Worm (Caenorhabditis elegans): ENCODE measurements around the gene zig-10.
A peak's percentile ranks its signal among the peaks of the same experiment; 100 is the strongest.

zig-10 gene

ce11 chrII:6358232-6358631, 40.3 kb upstream of the zig-10 start:
- TF ChIP-seq ZK546.5 (tag; optimal IDR thresholded peaks at IDR 0.05): no peak
- TF ChIP-seq pha-4 (GFP tag; IDR thresholded peaks at IDR 0.05): peak; percentile 73; the same call in 1 of the 2 replicates
- TF ChIP-seq pha-4 (tag; optimal IDR thresholded peaks at IDR 0.05): no peak
- TF ChIP-seq F10B5.3 (tag; optimal IDR thresholded peaks at IDR 0.05): no peak
- no peak for TF ChIP-seq gei-8 (GFP tag; optimal IDR thresholded peaks at IDR 0.05)
- TF ChIP-seq arid-1 (GFP tag; conservative IDR thresholded peaks at IDR 0.05): peak; percentile 86
- TF ChIP-seq nhr-237 (tag; optimal IDR thresholded peaks at IDR 0.05): no peak
- TF ChIP-seq snpc-1.2 (GFP tag; IDR thresholded peaks at IDR 0.05): 0 out of 2 replicates have a peak, but pooled peaks have one; percentile 20
- no peak for TF ChIP-seq nhr-111 (GFP tag; optimal IDR thresholded peaks at IDR 0.05)
- no peak for TF ChIP-seq lin-1 (GFP tag; IDR thresholded peaks at IDR 0.05)
- TF ChIP-seq dpl-1 (GFP tag; optimal IDR thresholded peaks at IDR 0.05): no peak
- peak; percentile 77 for TF ChIP-seq lim-7 (GFP tag; IDR thresholded peaks at IDR 0.05)
- peak; percentile 51; the same call in 1 of the 2 replicates for TF ChIP-seq F44E2.7 (GFP tag; IDR thresholded peaks at IDR 0.05)
- TF ChIP-seq lin-38 (GFP tag; IDR thresholded peaks at IDR 0.05): peak; percentile 60
- no peak for TF ChIP-seq zag-1 (tag; optimal IDR thresholded peaks at IDR 0.05)
- TF ChIP-seq nhr-77 (tag; optimal IDR thresholded peaks at IDR 0.05): no peak
- TF ChIP-seq dmd-8 (GFP tag; IDR thresholded peaks at IDR 0.05): peak; percentile 57; the same call in 1 of the 2 replicates
- TF ChIP-seq lin-39 (tag; optimal IDR thresholded peaks at IDR 0.05): no peak
- no peak for TF ChIP-seq lin-15B (tag; optimal IDR thresholded peaks at IDR 0.05)
- TF ChIP-seq Y5F2A.4 (GFP tag; optimal IDR thresholded peaks at IDR 0.05): peak; percentile 38
- no peak for TF ChIP-seq Y105C5A.15 (GFP tag; IDR thresholded peaks at IDR 0.05)
- peak; percentile 14 for TF ChIP-seq F49E8.2 (tag; optimal IDR thresholded peaks at IDR 0.05; ENCODE audit: borderline replicate concordance)
- 0 out of 2 replicates have a peak, but pooled peaks have one; percentile 62 for TF ChIP-seq daf-19 (GFP tag; conservative IDR thresholded peaks at IDR 0.05)
- no peak for TF ChIP-seq duxl-1 (tag; optimal IDR thresholded peaks at IDR 0.05; ENCODE audit: poor library complexity)
- peak in 1 of 2 experiments; percentile 78; a peak in 2 of 4 replicates for TF ChIP-seq madf-5 (GFP tag; IDR thresholded peaks at IDR 0.05)

ce11 chrII:6358905-6359304, 39.6 kb upstream of the zig-10 start, which contains the start of gene C32D5.12:
C32D5.12 (minus strand) TSS chrII:6359005.
- peak in 1 of 2 experiments; percentile 40 for TF ChIP-seq unc-62 (GFP tag; optimal IDR thresholded peaks at IDR 0.05 in 1 of 2)
- TF ChIP-seq unc-62 (tag; optimal IDR thresholded peaks at IDR 0.05): no peak
- no peak for TF ChIP-seq nhr-48 (tag; optimal IDR thresholded peaks at IDR 0.05)

ce11 chrII:6360822-6361221, 37.7 kb upstream of the zig-10 start, which contains the start of gene K10B2.4:
K10B2.4 (minus strand) TSS chrII:6360959.
- TF ChIP-seq Y48G9A.11 (GFP tag; IDR thresholded peaks at IDR 0.05) (no peak), mdl-1 (tag; optimal IDR thresholded peaks at IDR 0.05) (peak in 1 of 2 experiments; percentile 30), hlh-11 (tag; optimal IDR thresholded peaks at IDR 0.05) (peak; percentile 55), pha-4 (GFP tag; IDR thresholded peaks at IDR 0.05) (no peak), pha-4 (tag; optimal IDR thresholded peaks at IDR 0.05) (peak; percentile 39), D1046.2 (GFP tag; IDR thresholded peaks at IDR 0.05) (no peak), sdz-12 (GFP tag; optimal IDR thresholded peaks at IDR 0.05) (no peak), hif-1 (tag; optimal IDR thresholded peaks at IDR 0.05) (peak in 1 of 2 experiments; percentile 8), dmd-9 (GFP tag; IDR thresholded peaks at IDR 0.05) (no peak), lsy-2 (tag; optimal IDR thresholded peaks at IDR 0.05) (peak in 1 of 2 experiments; percentile 87), arid-1 (GFP tag; conservative IDR thresholded peaks at IDR 0.05) (0 out of 2 replicates have a peak, but pooled peaks have one; percentile 16), unc-62 (GFP tag; optimal IDR thresholded peaks at IDR 0.05 in 1 of 2) (no peak), unc-62 (tag; optimal IDR thresholded peaks at IDR 0.05) (no peak), hmg-1.1 (GFP tag; IDR thresholded peaks at IDR 0.05) (peak; percentile 60), mxl-3 (GFP tag; optimal IDR thresholded peaks at IDR 0.05) (peak; percentile 30), daf-16 (GFP tag; optimal IDR thresholded peaks at IDR 0.05) (no peak), daf-16 (tag; optimal IDR thresholded peaks at IDR 0.05) (peak; percentile 67), nhr-11 (tag; optimal IDR thresholded peaks at IDR 0.05) (peak; percentile 8), dpl-1 (GFP tag; optimal IDR thresholded peaks at IDR 0.05) (peak; percentile 78), mep-1 (tag; optimal IDR thresholded peaks at IDR 0.05) (peak; percentile 87), gei-8 (GFP tag; optimal IDR thresholded peaks at IDR 0.05) (no peak), nhr-28 (tag; optimal IDR thresholded peaks at IDR 0.05) (peak; percentile 28), T26A8.4 (GFP tag; IDR thresholded peaks at IDR 0.05) (0 out of 2 replicates have a peak, but pooled peaks have one; percentile 26), lin-38 (GFP tag; IDR thresholded peaks at IDR 0.05) (peak; percentile 81), Y105C5A.15 (GFP tag; IDR thresholded peaks at IDR 0.05) (no peak), spr-3 (GFP tag; optimal IDR thresholded peaks at IDR 0.05) (peak; percentile 7), ztf-7 (tag; optimal IDR thresholded peaks at IDR 0.05) (peak; percentile 20), nhr-25 (tag; optimal IDR thresholded peaks at IDR 0.05; ENCODE audit: borderline replicate concordance, insufficient read depth) (no peak)
